Worm (Caenorhabditis elegans): ENCODE results near the gene C55C3.7.

DNA sequence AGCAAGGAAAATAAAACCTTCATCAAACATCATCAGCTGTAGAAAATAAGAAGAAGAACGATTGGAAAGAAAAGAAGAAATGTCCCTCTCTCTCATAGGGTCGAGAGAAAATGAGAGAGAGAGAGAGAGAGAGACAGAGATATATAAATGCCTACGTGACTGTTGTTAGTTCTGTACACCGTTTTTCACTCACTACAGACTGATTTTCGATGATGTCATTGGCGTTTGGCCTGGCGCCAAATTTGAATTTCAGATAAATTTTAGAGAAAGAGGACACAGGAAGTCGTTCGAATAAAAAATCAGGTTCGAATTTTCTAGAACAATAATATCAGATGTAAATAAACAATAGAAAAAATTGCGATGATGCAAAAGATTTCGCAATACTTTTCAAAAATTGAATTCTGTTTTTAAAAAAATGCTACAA lies 26.5 kb downstream of the C55C3.7 start:
- no peak for TF ChIP-seq nhr-76 (tag; optimal IDR thresholded peaks at IDR 0.05)
- TF ChIP-seq R02D3.7 (tag; optimal IDR thresholded peaks at IDR 0.05): peak; percentile 49
- TF ChIP-seq hmg-11 (tag; optimal IDR thresholded peaks at IDR 0.05): no peak
- TF ChIP-seq zag-1 (tag; optimal IDR thresholded peaks at IDR 0.05): no peak
- TF ChIP-seq lin-15B (tag; optimal IDR thresholded peaks at IDR 0.05): peak; percentile 94
- peak; percentile 87 for TF ChIP-seq nhr-43 (tag; optimal IDR thresholded peaks at IDR 0.05; ENCODE audit: poor library complexity, severe bottlenecking)

Data from whole organism, L3 larva.